Worm (Caenorhabditis elegans) whole organism, young adult: Measurements from ENCODE around the gene metl-9.
A peak's percentile ranks its signal among the peaks of the same experiment; 100 is the strongest.

Experiments used
- B0261.1 ChIP-seq: sonication (generic microtip); optimal IDR thresholded peaks from 2 replicates; lab custom pipeline; 2016; ENCODE audit warnings: mild to moderate bottlenecking, missing genetic modification characterization, moderate library complexity, missing compliant biosample characterization
- B0336.3 ChIP-seq: fragments of 200-800 bp; sonication (Bioruptor generic); IDR thresholded peaks from 2 replicates; pipeline ENCODE4 v1.3.6; 2022; ENCODE audit warnings: missing genetic modification characterization, missing compliant biosample characterization
- C06A6.2 ChIP-seq: fragments of 200-800 bp; sonication (Bioruptor generic); conservative IDR thresholded peaks from 2 replicates; pipeline ENCODE4 v1.3.6; 2022; ENCODE audit warnings: missing genetic modification characterization, missing compliant biosample characterization
- F39B2.1 ChIP-seq: fragments of 200-800 bp; sonication (Bioruptor generic); IDR thresholded peaks from 2 replicates; pipeline ENCODE4 v1.3.6; 2022; ENCODE audit warnings: missing genetic modification reagents, missing genetic modification characterization, missing compliant biosample characterization
- K12H6.12 ChIP-seq: fragments of 200-800 bp; sonication (Bioruptor generic); optimal IDR thresholded peaks from 2 replicates; lab custom pipeline; 2018; ENCODE audit warnings: mild to moderate bottlenecking, missing genetic modification characterization, missing compliant biosample characterization
- T07F8.4 ChIP-seq: sonication (generic microtip); optimal IDR thresholded peaks from 2 replicates; lab custom pipeline; 2016; ENCODE audit warnings: mild to moderate bottlenecking, missing genetic modification characterization, moderate library complexity, missing compliant biosample characterization
- T26A5.8 ChIP-seq: sonication (generic microtip); optimal IDR thresholded peaks from 2 replicates; lab custom pipeline; 2016; ENCODE audit warnings: missing genetic modification characterization, missing compliant biosample characterization
- Y56A3A.18 ChIP-seq: fragments of 200-800 bp; sonication (Bioruptor generic); IDR thresholded peaks from 2 replicates; pipeline ENCODE4 v1.3.6; 2022; ENCODE audit warnings: missing genetic modification reagents, missing genetic modification characterization, missing compliant biosample characterization
- aptf-3 ChIP-seq: fragments of 200-800 bp; sonication (Bioruptor generic); IDR thresholded peaks from 2 replicates; pipeline ENCODE4 v1.3.6; 2022; ENCODE audit warnings: missing genetic modification characterization, missing compliant biosample characterization
- attf-5 ChIP-seq: fragments of 200-800 bp; sonication (Bioruptor generic); optimal IDR thresholded peaks from 2 replicates; lab custom pipeline; 2018; ENCODE audit warnings: mild to moderate bottlenecking, missing genetic modification characterization, missing compliant biosample characterization
- attf-6 ChIP-seq: fragments of 200-800 bp; sonication (Bioruptor generic); IDR thresholded peaks from 2 replicates; pipeline ENCODE4 v1.3.6; 2022; ENCODE audit warnings: missing genetic modification reagents, missing genetic modification characterization, missing compliant biosample characterization
- bed-1 ChIP-seq: fragments of 200-800 bp; sonication (Bioruptor generic); IDR thresholded peaks from 2 replicates; pipeline ENCODE4 v1.3.6; 2022; ENCODE audit warnings: missing genetic modification reagents, missing genetic modification characterization, missing compliant biosample characterization
- cebp-1 ChIP-seq, 2 experiments: fragments of 200-800 bp in 1 of 2; sonication (Bioruptor generic) in 1 of 2; sonication (generic microtip) in 1 of 2; IDR thresholded peaks in 1 of 2; optimal IDR thresholded peaks in 1 of 2; 2 replicates each; pipeline versions ENCODE4 v1.3.6 to Lab custom; 2017 to 2022; ENCODE audit warnings: missing compliant biosample characterization in 2 of 2, missing genetic modification characterization in 2 of 2, mild to moderate bottlenecking in 1 of 2, missing genetic modification reagents in 1 of 2, moderate library complexity in 1 of 2
- ceh-27 ChIP-seq: fragments of 200-800 bp; sonication (Bioruptor generic); optimal IDR thresholded peaks from 2 replicates; lab custom pipeline; 2018; ENCODE audit warnings: mild to moderate bottlenecking, missing genetic modification characterization, moderate library complexity, missing compliant biosample characterization
- dpff-1 ChIP-seq: sonication (generic microtip); optimal IDR thresholded peaks from 2 replicates; lab custom pipeline; 2017; ENCODE audit warnings: mild to moderate bottlenecking, missing genetic modification characterization, missing compliant biosample characterization
- egrh-3 ChIP-seq: fragments of 200-800 bp; sonication (Bioruptor generic); IDR thresholded peaks from 2 replicates; pipeline ENCODE4 v1.3.6; 2022; ENCODE audit warnings: missing genetic modification reagents, missing genetic modification characterization, missing compliant biosample characterization
- ekl-4 ChIP-seq: fragments of 200-800 bp; sonication (Bioruptor generic); IDR thresholded peaks from 2 replicates; pipeline ENCODE4 v1.3.6; 2022; ENCODE audit warnings: missing genetic modification reagents, missing genetic modification characterization, missing compliant biosample characterization
- fkh-3 ChIP-seq: sonication (generic microtip); optimal IDR thresholded peaks from 2 replicates; lab custom pipeline; 2016; ENCODE audit warnings: mild to moderate bottlenecking, missing genetic modification characterization, missing compliant biosample characterization
- him-1 ChIP-seq: sonication (generic microtip); optimal IDR thresholded peaks from 2 replicates; lab custom pipeline; 2016; ENCODE audit warnings: missing genotype, missing genetic modification reagents, missing genetic modification characterization, missing compliant biosample characterization
- hmg-1.2 ChIP-seq: fragments of 200-800 bp; sonication (Bioruptor generic); IDR thresholded peaks from 2 replicates; pipeline ENCODE4 v1.3.6; 2022; ENCODE audit warnings: missing genetic modification reagents, missing genetic modification characterization, missing compliant biosample characterization
- lin-35 ChIP-seq, 3 experiments: fragments of 150-350 bp in 2 of 3; sonication (generic microtip) in 1 of 3; optimal IDR thresholded peaks; 2 replicates each; lab custom pipeline; 2014 to 2018; ENCODE audit warnings: missing biosample characterization in 3 of 3, missing genetic modification characterization in 3 of 3, missing genetic modification reagents in 3 of 3
- lin-40 ChIP-seq: sonication (generic microtip); optimal IDR thresholded peaks from 2 replicates; lab custom pipeline; 2016; ENCODE audit warnings: missing genetic modification characterization, mild to moderate bottlenecking, missing compliant biosample characterization, missing genotype, missing genetic modification reagents
- lsl-1 ChIP-seq: fragments of 200-800 bp; sonication (Bioruptor generic); optimal IDR thresholded peaks from 2 replicates; lab custom pipeline; 2018; ENCODE audit warnings: mild to moderate bottlenecking, missing genetic modification characterization, moderate library complexity, missing compliant biosample characterization
- lsy-27 ChIP-seq: sonication (generic microtip); optimal IDR thresholded peaks from 2 replicates; lab custom pipeline; 2017; ENCODE audit warnings: missing genetic modification characterization, mild to moderate bottlenecking, missing compliant biosample characterization, antibody characterized with exemption, missing genotype, borderline replicate concordance; ENCODE audit not compliant: insufficient read depth
- madf-10 ChIP-seq: sonication (generic microtip); optimal IDR thresholded peaks from 2 replicates; lab custom pipeline; 2016; ENCODE audit warnings: mild to moderate bottlenecking, missing genetic modification characterization, missing compliant biosample characterization
- nhr-90 ChIP-seq: sonication (generic microtip); optimal IDR thresholded peaks from 2 replicates; lab custom pipeline; 2016; ENCODE audit warnings: missing genotype, mild to moderate bottlenecking, missing genetic modification characterization, missing compliant biosample characterization
- rec-8 ChIP-seq, 2 experiments: sonication (generic microtip); optimal IDR thresholded peaks; 2 replicates each; lab custom pipeline; 2016; ENCODE audit warnings: mild to moderate bottlenecking in 2 of 2, missing genetic modification characterization in 2 of 2, missing genetic modification reagents in 2 of 2, missing genotype in 2 of 2, missing biosample characterization in 1 of 2, missing compliant biosample characterization in 1 of 2, moderate library complexity in 1 of 2
- snpc-3.4 ChIP-seq: sonication (generic microtip); optimal IDR thresholded peaks from 2 replicates; lab custom pipeline; 2017; ENCODE audit warnings: missing genetic modification characterization, mild to moderate bottlenecking, missing compliant biosample characterization, antibody characterized with exemption, moderate library complexity, missing genotype, missing genetic modification reagents
- tbx-9 ChIP-seq: sonication (generic microtip); optimal IDR thresholded peaks from 2 replicates; lab custom pipeline; 2016; ENCODE audit warnings: borderline replicate concordance, missing genetic modification characterization, inconsistent platforms, missing compliant biosample characterization
- tlf-1 ChIP-seq: fragments of 200-800 bp; sonication (Bioruptor generic); optimal IDR thresholded peaks from 2 replicates; lab custom pipeline; 2018; ENCODE audit warnings: mild to moderate bottlenecking, missing genetic modification characterization, missing compliant biosample characterization
- unc-130 ChIP-seq: sonication (generic microtip); optimal IDR thresholded peaks from 2 replicates; lab custom pipeline; 2016; ENCODE audit warnings: missing genetic modification reagents, missing genetic modification characterization, missing compliant biosample characterization
- ztf-25 ChIP-seq: fragments of 200-800 bp; sonication (Bioruptor generic); IDR thresholded peaks from 2 replicates; pipeline ENCODE4 v1.3.6; 2022; ENCODE audit warnings: missing genetic modification reagents, missing genetic modification characterization, missing compliant biosample characterization
- ztf-28 ChIP-seq: fragments of 200-800 bp; sonication (Bioruptor generic); IDR thresholded peaks from 2 replicates; pipeline ENCODE4 v1.3.6; 2022; ENCODE audit warnings: missing genetic modification reagents, missing genetic modification characterization, missing compliant biosample characterization
- ztf-6 ChIP-seq: fragments of 200-800 bp; sonication (Bioruptor generic); IDR thresholded peaks from 2 replicates; pipeline ENCODE4 v1.3.6; 2022; ENCODE audit warnings: missing genetic modification reagents, missing genetic modification characterization, missing compliant biosample characterization

metl-9 gene

ce11 chrX:5147918-5148317, 31.0 kb downstream of the metl-9 start, which contains the start of gene C31H2.14 (continued):
- TF ChIP-seq cebp-1 (GFP tag; IDR thresholded peaks at IDR 0.05; lab: Robert Waterston, UW) (no peak), cebp-1 (tag; optimal IDR thresholded peaks at IDR 0.05; lab: Kevin White, UChicago) (no peak), snpc-3.4 (no peak), ztf-6 (GFP tag; lab: Robert Waterston, UW) (no peak)

ce11 chrX:5142403-5142802, 36.5 kb downstream of the metl-9 start:
- TF ChIP-seq him-1 (tag; lab: Kevin White, UChicago) (no peak), unc-130 (GFP tag; lab: Kevin White, UChicago) (no peak), attf-5 (no peak), lsl-1 (no peak), rec-8 (tag; optimal IDR thresholded peaks at IDR 0.05; lab: Kevin White, UChicago) (no peak), lin-40 (tag; lab: Kevin White, UChicago) (no peak), T26A5.8 (no peak), ekl-4 (GFP tag; lab: Robert Waterston, UW) (no peak), ztf-28 (GFP tag; lab: Robert Waterston, UW) (no peak)

- no peak for TF ChIP-seq nhr-90
- no peak for TF ChIP-seq C06A6.2 (GFP tag; lab: Robert Waterston, UW)
- no peak for TF ChIP-seq tbx-9
- TF ChIP-seq ceh-27 (GFP tag; lab: Kevin White, UChicago), result peak; percentile 38
- no peak for TF ChIP-seq dpff-1 (tag; lab: Kevin White, UChicago)
- TF ChIP-seq Y56A3A.18, result no peak
- no peak for TF ChIP-seq ztf-6 (GFP tag; lab: Robert Waterston, UW)
- TF ChIP-seq B0336.3, result no peak
- TF ChIP-seq fkh-3, result no peak
- TF ChIP-seq hmg-1.2 (GFP tag; lab: Robert Waterston, UW), result peak; percentile 25; the same call in 1 of the 2 replicates
- TF ChIP-seq lin-35 (GFP tag; optimal IDR thresholded peaks at IDR 0.05; lab: Kevin White, UChicago), result no peak
- no peak for TF ChIP-seq aptf-3
- peak; percentile 68 for TF ChIP-seq K12H6.12 (tag; lab: Kevin White, UChicago)
- TF ChIP-seq lin-40 (tag; lab: Kevin White, UChicago), result no peak
- no peak for TF ChIP-seq attf-6
- no peak for TF ChIP-seq F39B2.1 (GFP tag; lab: Robert Waterston, UW)
- no peak for TF ChIP-seq B0261.1
- TF ChIP-seq bed-1 (GFP tag; lab: Robert Waterston, UW), result no peak
- no peak for TF ChIP-seq ztf-25
- TF ChIP-seq egrh-3 (GFP tag; lab: Robert Waterston, UW), result peak; percentile 56; the same call in 1 of the 2 replicates
- no peak for TF ChIP-seq tlf-1 (GFP tag; lab: Kevin White, UChicago)
- no peak for TF ChIP-seq unc-130 (GFP tag; lab: Kevin White, UChicago)
These were observed 38.8 kb downstream of the metl-9 start for ce11 chrX:5140177-5140576.

- TF ChIP-seq attf-5, result no peak
- no peak for TF ChIP-seq T26A5.8
- no peak for TF ChIP-seq T07F8.4 (tag; lab: Kevin White, UChicago)
- TF ChIP-seq Y56A3A.18, result no peak
- TF ChIP-seq lsy-27 (tag; lab: Kevin White, UChicago), result no peak
- TF ChIP-seq attf-6, result no peak
- TF ChIP-seq madf-10 (tag; lab: Kevin White, UChicago), result no peak
These were observed 41.1 kb downstream of the metl-9 start for ce11 chrX:5137716-5138470.
